Worm (Caenorhabditis elegans) whole organism, young adult: ENCODE measurements around the gene hil-1.

Experiments used
- F57A8.1 ChIP-seq: fragments of 200-800 bp; sonication (Bioruptor generic); optimal IDR thresholded peaks from 2 replicates; lab custom pipeline; 2018; ENCODE audit warnings: mild to moderate bottlenecking, missing genetic modification characterization, moderate library complexity, missing compliant biosample characterization
- ama-1 ChIP-seq, 3 experiments: fragments of 150-350 bp in 1 of 3; sonication (generic microtip) in 2 of 3; optimal IDR thresholded peaks; 2 replicates each; lab custom pipeline; 2014 to 2018; ENCODE audit warnings: missing biosample characterization in 2 of 3, missing genetic modification characterization in 2 of 3, missing genetic modification reagents in 2 of 3
- bed-1 ChIP-seq: fragments of 200-800 bp; sonication (Bioruptor generic); IDR thresholded peaks from 2 replicates; pipeline ENCODE4 v1.3.6; 2022; ENCODE audit warnings: missing genetic modification reagents, missing genetic modification characterization, missing compliant biosample characterization
- chd-7 ChIP-seq: sonication (generic microtip); optimal IDR thresholded peaks from 2 replicates; lab custom pipeline; 2016; ENCODE audit warnings: mild to moderate bottlenecking, missing genetic modification characterization, moderate library complexity, missing compliant biosample characterization
- dpl-1 ChIP-seq: fragments of 150-350 bp; optimal IDR thresholded peaks from 2 replicates; lab custom pipeline; 2014; ENCODE audit warnings: missing biosample characterization, missing genetic modification reagents, missing genetic modification characterization
- nfya-1 ChIP-seq: sonication (generic microtip); optimal IDR thresholded peaks from 2 replicates; lab custom pipeline; 2017; ENCODE audit warnings: antibody characterized with exemption, missing compliant biosample characterization, missing genetic modification characterization, borderline replicate concordance; ENCODE audit not compliant: insufficient read depth
- nhr-179 ChIP-seq: sonication (generic microtip); optimal IDR thresholded peaks from 2 replicates; lab custom pipeline; 2016; ENCODE audit warnings: mild to moderate bottlenecking, missing genetic modification characterization, missing compliant biosample characterization
- repo-1 ChIP-seq: sonication (generic microtip); optimal IDR thresholded peaks from 2 replicates; lab custom pipeline; 2017; ENCODE audit warnings: mild to moderate bottlenecking, missing genetic modification characterization, missing compliant biosample characterization
- snpc-4 ChIP-seq, 5 experiments: fragments of 150-350 bp in 1 of 5; sonication (generic microtip) in 4 of 5; optimal IDR thresholded peaks; 2 replicates each; lab custom pipeline; 2014 to 2018; ENCODE audit warnings: missing genetic modification characterization in 5 of 5, missing biosample characterization in 3 of 5, antibody characterized with exemption in 2 of 5, mild to moderate bottlenecking in 2 of 5, missing compliant biosample characterization in 2 of 5, missing genotype in 2 of 5, moderate library complexity in 2 of 5, missing genetic modification reagents in 1 of 5
- tbx-9 ChIP-seq: sonication (generic microtip); optimal IDR thresholded peaks from 2 replicates; lab custom pipeline; 2016; ENCODE audit warnings: borderline replicate concordance, missing genetic modification characterization, inconsistent platforms, missing compliant biosample characterization

ce11 chrV:14947022-14947421 is 2.6 kb upstream of the hil-1 start, which contains the start of gene C30G7.4:
- no peak for TF ChIP-seq repo-1 (tag; lab: Kevin White, UChicago)
- TF ChIP-seq chd-7 (tag; lab: Kevin White, UChicago): no peak
- TF ChIP-seq nfya-1 (tag; lab: Kevin White, UChicago): no peak
- no peak for TF ChIP-seq ama-1 (optimal IDR thresholded peaks at IDR 0.05; lab: Kevin White, UChicago)
- TF ChIP-seq ama-1 (GFP tag; optimal IDR thresholded peaks at IDR 0.05; lab: Kevin White, UChicago): no peak
- no peak for TF ChIP-seq snpc-4 (GFP tag; optimal IDR thresholded peaks at IDR 0.05; lab: Kevin White, UChicago)
- no peak for TF ChIP-seq snpc-4 (tag; optimal IDR thresholded peaks at IDR 0.05; lab: Kevin White, UChicago)
- no peak for TF ChIP-seq dpl-1
- no peak for TF ChIP-seq tbx-9
- no peak for TF ChIP-seq bed-1
- no peak for TF ChIP-seq nhr-179 (tag; lab: Kevin White, UChicago)
- TF ChIP-seq F57A8.1 (GFP tag; lab: Kevin White, UChicago): no peak
